Worm (Caenorhabditis elegans) whole organism, L4 larva: Measurements from ENCODE around the gene Y66D12A.13.
A peak's percentile ranks its signal among the peaks of the same experiment; 100 is the strongest.

Experiments used
- F37D6.2 ChIP-seq: sonication (generic microtip); optimal IDR thresholded peaks from 2 replicates; lab custom pipeline; 2016; ENCODE audit warnings: mild to moderate bottlenecking, missing genetic modification characterization, missing compliant biosample characterization
- Y105C5A.15 ChIP-seq: fragments of 200-800 bp; sonication (Bioruptor generic); IDR thresholded peaks from 2 replicates; pipeline ENCODE4 v1.3.6; 2022; ENCODE audit warnings: missing genetic modification characterization, missing compliant biosample characterization
- Y5F2A.4 ChIP-seq: fragments of 200-800 bp; sonication (Bioruptor generic); optimal IDR thresholded peaks from 2 replicates; lab custom pipeline; 2018; ENCODE audit warnings: mild to moderate bottlenecking, missing genetic modification characterization, missing compliant biosample characterization
- aha-1 ChIP-seq: fragments of 150-350 bp; peaks from one replicate; lab custom pipeline; 2014; ENCODE audit warnings: missing biosample characterization, missing genetic modification characterization
- ama-1 ChIP-seq: fragments of 150-350 bp; optimal IDR thresholded peaks from 2 replicates; lab custom pipeline; 2014; ENCODE audit warnings: inconsistent platforms, mixed read lengths
- ceh-28 ChIP-seq: fragments of 150-350 bp; optimal IDR thresholded peaks from 2 replicates; lab custom pipeline; 2014; ENCODE audit warnings: missing biosample characterization, missing genetic modification reagents, missing genetic modification characterization
- ceh-82 ChIP-seq: sonication (generic microtip); optimal IDR thresholded peaks from 2 replicates; lab custom pipeline; 2017; ENCODE audit warnings: missing biosample characterization, missing genetic modification characterization
- dmd-8 ChIP-seq: fragments of 200-800 bp; sonication (Bioruptor generic); IDR thresholded peaks from 2 replicates; pipeline ENCODE4 v1.3.6; 2022; ENCODE audit warnings: missing genetic modification characterization, missing compliant biosample characterization
- fos-1 ChIP-seq: fragments of 150-350 bp; optimal IDR thresholded peaks from 2 replicates; lab custom pipeline; 2014; ENCODE audit warnings: missing biosample characterization, missing genetic modification characterization
- hlh-30 ChIP-seq: sonication (generic microtip); optimal IDR thresholded peaks from 2 replicates; lab custom pipeline; 2017; ENCODE audit warnings: antibody characterized with exemption, mild to moderate bottlenecking, missing genetic modification characterization, missing compliant biosample characterization; ENCODE audit not compliant: insufficient read depth
- hmg-1.1 ChIP-seq: fragments of 200-800 bp; sonication (Bioruptor generic); IDR thresholded peaks from 2 replicates; pipeline ENCODE4 v1.3.6; 2022; ENCODE audit warnings: missing genetic modification reagents, missing genetic modification characterization, missing compliant biosample characterization
- lim-7 ChIP-seq: fragments of 200-800 bp; sonication (Bioruptor generic); IDR thresholded peaks from 2 replicates; pipeline ENCODE4 v1.3.6; 2022; ENCODE audit warnings: missing genetic modification characterization, missing compliant biosample characterization
- lin-13 ChIP-seq: fragments of 150-350 bp; optimal IDR thresholded peaks from 2 replicates; lab custom pipeline; 2014; ENCODE audit warnings: missing biosample characterization, missing genetic modification reagents, missing genetic modification characterization
- lin-15B ChIP-seq: fragments of 150-350 bp; sonication (generic microtip); optimal IDR thresholded peaks from 3 replicates; lab custom pipeline; 2014; ENCODE audit warnings: missing biosample characterization, missing genetic modification characterization
- lin-29 ChIP-seq: fragments of 200-800 bp; sonication (Bioruptor generic); IDR thresholded peaks from 2 replicates; pipeline ENCODE4 v1.3.6; 2022; ENCODE audit warnings: missing genetic modification reagents, missing genetic modification characterization, missing compliant biosample characterization
- lin-38 ChIP-seq: fragments of 200-800 bp; sonication (Bioruptor generic); IDR thresholded peaks from 2 replicates; pipeline ENCODE4 v1.3.6; 2022; ENCODE audit warnings: missing genetic modification reagents, missing genetic modification characterization, missing compliant biosample characterization
- lin-39 ChIP-seq: fragments of 150-350 bp; optimal IDR thresholded peaks from 2 replicates; lab custom pipeline; 2014; ENCODE audit warnings: missing biosample characterization, missing genetic modification reagents, missing genetic modification characterization
- nhr-10 ChIP-seq: fragments of 150-350 bp; optimal IDR thresholded peaks from 2 replicates; lab custom pipeline; 2014; ENCODE audit warnings: missing biosample characterization, missing genetic modification characterization
- nhr-11 ChIP-seq: fragments of 150-350 bp; optimal IDR thresholded peaks from 2 replicates; lab custom pipeline; 2014; ENCODE audit warnings: missing biosample characterization, missing genetic modification characterization
- nhr-111 ChIP-seq: fragments of 200-800 bp; sonication (Bioruptor generic); optimal IDR thresholded peaks from 2 replicates; lab custom pipeline; 2018; ENCODE audit warnings: mild to moderate bottlenecking, missing genetic modification characterization, missing compliant biosample characterization
- nhr-25 ChIP-seq: sonication (generic microtip); optimal IDR thresholded peaks from 2 replicates; lab custom pipeline; 2017; ENCODE audit warnings: missing genetic modification characterization, mild to moderate bottlenecking, missing compliant biosample characterization, antibody characterized with exemption, moderate library complexity, borderline replicate concordance; ENCODE audit not compliant: insufficient read depth
- nhr-41 ChIP-seq: fragments of 200-800 bp; sonication (Bioruptor generic); IDR thresholded peaks from 2 replicates; pipeline ENCODE4 v1.3.6; 2022; ENCODE audit warnings: missing genetic modification reagents, missing genetic modification characterization, missing compliant biosample characterization
- nhr-77 ChIP-seq: fragments of 150-350 bp; optimal IDR thresholded peaks from 2 replicates; lab custom pipeline; 2014; ENCODE audit warnings: missing biosample characterization, missing genetic modification characterization
- pha-4 ChIP-seq, 2 experiments: fragments of 150-350 bp in 1 of 2; fragments of 200-800 bp in 1 of 2; sonication (Bioruptor generic) in 1 of 2; IDR thresholded peaks in 1 of 2; optimal IDR thresholded peaks in 1 of 2; 2 replicates each; pipeline versions ENCODE4 v1.3.6 to Lab custom; 2014 to 2022; ENCODE audit warnings: missing genetic modification characterization in 2 of 2, missing genetic modification reagents in 2 of 2, missing biosample characterization in 1 of 2, missing compliant biosample characterization in 1 of 2
- sdz-12 ChIP-seq: fragments of 200-800 bp; sonication (Bioruptor generic); optimal IDR thresholded peaks from 2 replicates; lab custom pipeline; 2018; ENCODE audit warnings: mild to moderate bottlenecking, missing genetic modification characterization, missing compliant biosample characterization
- set-16 ChIP-seq: fragments of 200-800 bp; sonication (Bioruptor generic); IDR thresholded peaks from 2 replicates; pipeline ENCODE4 v1.3.6; 2022; ENCODE audit warnings: missing genetic modification reagents, missing genetic modification characterization, missing compliant biosample characterization
- skn-1 ChIP-seq: fragments of 150-350 bp; optimal IDR thresholded peaks from 2 replicates; lab custom pipeline; 2014; ENCODE audit warnings: missing biosample characterization, missing genetic modification characterization
- unc-62 ChIP-seq, 3 experiments: fragments of 150-350 bp in 1 of 3; sonication (generic microtip); optimal IDR thresholded peaks in 2 of 3; peaks in 1 of 3; 1 replicate in 1 of 3; 2 replicates in 2 of 3; lab custom pipeline; 2014 to 2017; ENCODE audit warnings: missing biosample characterization in 3 of 3, missing genetic modification characterization in 3 of 3, missing genetic modification reagents in 3 of 3, missing genotype in 1 of 3
- zfp-2 ChIP-seq: sonication (generic microtip); optimal IDR thresholded peaks from 2 replicates; lab custom pipeline; 2016; ENCODE audit warnings: mild to moderate bottlenecking, missing genetic modification characterization, missing compliant biosample characterization
- zip-11 ChIP-seq: fragments of 200-800 bp; sonication (Bioruptor generic); IDR thresholded peaks from 2 replicates; pipeline ENCODE4 v1.3.6; 2022; ENCODE audit warnings: missing genetic modification characterization, missing compliant biosample characterization
- zip-2 ChIP-seq: fragments of 150-350 bp; optimal IDR thresholded peaks from 2 replicates; lab custom pipeline; 2014; ENCODE audit warnings: missing biosample characterization, missing genetic modification characterization
- ztf-11 ChIP-seq: fragments of 150-350 bp; optimal IDR thresholded peaks from 2 replicates; lab custom pipeline; 2014; ENCODE audit warnings: missing biosample characterization, missing genetic modification characterization

The Y66D12A.13 gene

ce11 chrIII:11554701-11555111 is 6.5 kb downstream of the Y66D12A.13 start (continued):
- TF ChIP-seq Y5F2A.4 (GFP tag; lab: Kevin White, UChicago) (no peak), ceh-28 (tag; lab: Kevin White, UChicago) (no peak), skn-1 (tag; lab: Kevin White, UChicago) (no peak), nhr-41 (GFP tag; lab: Robert Waterston, UW) (no peak), ceh-82 (no peak), nhr-11 (tag; lab: Kevin White, UChicago) (no peak), nhr-77 (tag; lab: Kevin White, UChicago) (no peak), lin-39 (tag; lab: Kevin White, UChicago) (no peak), aha-1 (tag; lab: Kevin White, UChicago) (no peak), zip-2 (tag; lab: Kevin White, UChicago) (no peak), F37D6.2 (tag; lab: Kevin White, UChicago) (no peak), nhr-10 (tag; lab: Kevin White, UChicago) (no peak), zfp-2 (no peak), zip-11 (no peak), nhr-25 (tag; lab: Kevin White, UChicago) (no peak), lin-15B (tag; lab: Kevin White, UChicago) (no peak)

- peak; percentile 35 for TF ChIP-seq nhr-25 (tag; lab: Kevin White, UChicago)
- no peak for TF ChIP-seq Y105C5A.15 (GFP tag; lab: Robert Waterston, UW)
- peak; percentile 5 for TF ChIP-seq aha-1 (tag; lab: Kevin White, UChicago)
- TF ChIP-seq lin-29 (GFP tag; lab: Robert Waterston, UW), result no peak
- peak; percentile 81 for TF ChIP-seq set-16
- TF ChIP-seq unc-62 (GFP tag; optimal IDR thresholded peaks at IDR 0.05 in 1 of 2; lab: Kevin White, UChicago), result peak in 1 of 2 experiments; percentile 99
- TF ChIP-seq unc-62 (tag; optimal IDR thresholded peaks at IDR 0.05; lab: Kevin White, UChicago), result no peak
Measured at ce11 chrIII:11556860-11557259, 8.7 kb downstream of the Y66D12A.13 start.

- TF ChIP-seq fos-1 (no peak), ztf-11 (tag; lab: Kevin White, UChicago) (no peak), hlh-30 (tag; lab: Kevin White, UChicago) (no peak), set-16 (0 out of 2 replicates have a peak, but pooled peaks have one; percentile 7), nhr-25 (tag; lab: Kevin White, UChicago) (peak; percentile 49), dmd-8 (GFP tag; lab: Robert Waterston, UW) (0 out of 2 replicates have a peak, but pooled peaks have one; percentile 24), nhr-111 (GFP tag; lab: Kevin White, UChicago) (no peak)
Measured at ce11 chrIII:11558251-11558650, 10.1 kb downstream of the Y66D12A.13 start.

- TF ChIP-seq sdz-12 (GFP tag; lab: Kevin White, UChicago) (no peak), fos-1 (no peak), nhr-25 (tag; lab: Kevin White, UChicago) (peak; percentile 37), set-16 (peak; percentile 59), ama-1 (lab: Kevin White, UChicago) (no peak)
- TF ChIP-seq, all 104 proteins: peak for 2
Measured at ce11 chrIII:11559677-11560076, 11.5 kb downstream of the Y66D12A.13 start.

- TF ChIP-seq hmg-1.1 (GFP tag; lab: Robert Waterston, UW) (0 out of 2 replicates have a peak, but pooled peaks have one; percentile 18), lin-13 (no peak), lin-38 (GFP tag; lab: Robert Waterston, UW) (no peak), pha-4 (GFP tag; IDR thresholded peaks at IDR 0.05; lab: Robert Waterston, UW) (no peak), pha-4 (tag; optimal IDR thresholded peaks at IDR 0.05; lab: Kevin White, UChicago) (no peak), lim-7 (no peak), aha-1 (tag; lab: Kevin White, UChicago) (peak; percentile 19)
Measured at ce11 chrIII:11560504-11561202, 12.5 kb downstream of the Y66D12A.13 start, which contains the start of gene ztf-29. Gene ztf-29 (plus strand): TSS chrIII:11561152.
